Fruit fly (Drosophila melanogaster): ENCODE data around the gene CG16800.

Gene CG16800

DNA sequence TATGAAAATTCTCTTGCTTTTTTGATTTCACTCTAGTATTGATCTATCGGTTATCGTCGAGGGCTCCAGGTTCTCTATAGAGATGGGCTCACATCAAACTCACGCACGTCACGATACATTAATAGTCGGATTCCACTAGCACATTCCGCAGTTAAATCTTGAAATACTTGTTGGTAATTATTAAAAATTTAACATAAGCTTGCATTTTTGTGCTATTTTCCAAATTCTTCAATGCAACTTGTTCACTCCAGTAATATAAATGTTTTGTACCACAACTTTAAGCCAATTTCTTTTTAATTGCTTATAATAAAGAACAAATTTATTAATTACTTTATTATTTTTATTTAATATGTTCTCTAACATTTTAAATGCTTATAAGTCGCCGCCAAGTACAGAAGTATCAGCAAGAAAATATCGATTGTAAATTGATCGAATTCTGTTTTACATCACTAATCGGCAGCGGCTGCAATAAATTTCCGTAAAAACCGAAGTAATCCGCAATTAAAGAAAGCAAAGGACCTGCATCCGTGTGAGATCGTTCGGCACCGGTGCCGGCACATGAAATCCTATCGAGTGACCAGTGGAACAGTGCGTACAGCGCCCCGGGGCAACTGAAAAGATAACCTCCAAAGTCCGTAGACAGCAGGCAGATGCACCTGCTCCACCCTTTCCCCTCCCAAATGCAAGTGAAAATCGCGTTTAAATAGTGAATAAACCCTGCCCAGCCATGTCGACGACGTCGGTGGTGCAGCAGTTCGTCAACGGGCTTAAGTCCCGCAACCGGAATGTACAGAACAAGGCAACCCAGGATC lies 37.9 kb downstream of the CG16800 start, which contains the start of the genes Vha68-1 and mTor (continued):
- peak; percentile 92 for TF ChIP-seq CG9932 (GFP tag; IDR thresholded peaks at IDR 0.05)
- TF ChIP-seq CG10565 (GFP tag; optimal IDR thresholded peaks at IDR 0.05): peak; percentile 9
- peak; percentile 82 for TF ChIP-seq CG11456 (GFP tag; IDR thresholded peaks at IDR 0.05)
- peak; percentile 26 for TF ChIP-seq emc (GFP tag; optimal IDR thresholded peaks at IDR 0.05)
- TF ChIP-seq cg (GFP tag; optimal IDR thresholded peaks at IDR 0.05): no peak
- TF ChIP-seq Dref (GFP tag; IDR thresholded peaks at IDR 0.05): peak; percentile 86
- TF ChIP-seq CG6791 (GFP tag; IDR thresholded peaks at IDR 0.05; ENCODE audit: partially characterized antibody): peak; percentile 84
- TF ChIP-seq CG2678 (tag; optimal IDR thresholded peaks at IDR 0.05): no peak
- TF ChIP-seq caup (GFP tag; optimal IDR thresholded peaks at IDR 0.05; ENCODE audit: severe bottlenecking): peak; percentile 65
- TF ChIP-seq CG1529 (GFP tag; optimal IDR thresholded peaks at IDR 0.05): no peak
- no peak for TF ChIP-seq CG13894 (tag; optimal IDR thresholded peaks at IDR 0.05)
- TF ChIP-seq schlank (tag; optimal IDR thresholded peaks at IDR 0.05): peak; percentile 9
- peak; percentile 5; the same call in 1 of the 2 replicates for TF ChIP-seq Ravus (GFP tag; IDR thresholded peaks at IDR 0.05)
- TF ChIP-seq Bteb2 (GFP tag; optimal IDR thresholded peaks at IDR 0.05): peak; percentile 53
- TF ChIP-seq CG1832 (GFP tag; optimal IDR thresholded peaks at IDR 0.05): no peak
- TF ChIP-seq CG17612 (GFP tag; IDR thresholded peaks at IDR 0.05): peak; percentile 68
- peak; percentile 91 for TF ChIP-seq CG30020 (tag; optimal IDR thresholded peaks at IDR 0.05)
- peak; percentile 65 for TF ChIP-seq cato (GFP tag; optimal IDR thresholded peaks at IDR 0.05; ENCODE audit: borderline replicate concordance)
- TF ChIP-seq CG15269 (tag; optimal IDR thresholded peaks at IDR 0.05): no peak
- TF ChIP-seq lov (optimal IDR thresholded peaks at IDR 0.05): no peak
- TF ChIP-seq lov (GFP tag; IDR thresholded peaks at IDR 0.05): peak; percentile 38; the same call in 1 of the 3 replicates
- no peak for TF ChIP-seq zf30C (GFP tag; optimal IDR thresholded peaks at IDR 0.05)
- peak; percentile 75 for TF ChIP-seq bbx (GFP tag; IDR thresholded peaks at IDR 0.05; ENCODE audit: partially characterized antibody)
- TF ChIP-seq CG1233 (GFP tag; optimal IDR thresholded peaks at IDR 0.05): peak; percentile 70
- TF ChIP-seq tio (GFP tag; optimal IDR thresholded peaks at IDR 0.05): peak; percentile 78
- TF ChIP-seq dati (GFP tag; IDR thresholded peaks at IDR 0.05): peak; percentile 36; the same call in 1 of the 2 replicates
- peak; percentile 55 for TF ChIP-seq ab (GFP tag; optimal IDR thresholded peaks at IDR 0.05)
- TF ChIP-seq Nf-YA (GFP tag; IDR thresholded peaks at IDR 0.05): no peak
- TF ChIP-seq lilli (GFP tag; optimal IDR thresholded peaks at IDR 0.05): peak; percentile 86
- no peak for TF ChIP-seq CG17385 (GFP tag; optimal IDR thresholded peaks at IDR 0.05)
- TF ChIP-seq pfk (GFP tag; optimal IDR thresholded peaks at IDR 0.05): peak; percentile 36
- no peak for TF ChIP-seq B-H2 (GFP tag; optimal IDR thresholded peaks at IDR 0.05)
- 0 out of 2 replicates have a peak, but pooled peaks have one; percentile 46 for TF ChIP-seq toy (GFP tag; IDR thresholded peaks at IDR 0.05)
- TF ChIP-seq CG4707 (GFP tag; optimal IDR thresholded peaks at IDR 0.05): no peak
- peak; percentile 95 for TF ChIP-seq Med (GFP tag)
- TF ChIP-seq CG6272 (GFP tag; IDR thresholded peaks at IDR 0.05): peak; percentile 80
- no peak for TF ChIP-seq hth (optimal IDR thresholded peaks at IDR 0.05)
- TF ChIP-seq sr (GFP tag; IDR thresholded peaks at IDR 0.05): no peak; the same call in 2 of the 3 replicates
- TF ChIP-seq CG4730 (GFP tag; IDR thresholded peaks at IDR 0.05): peak; percentile 65
- TF ChIP-seq CG2875 (GFP tag; optimal IDR thresholded peaks at IDR 0.05): no peak
- peak; percentile 74 for TF ChIP-seq fu2 (GFP tag; optimal IDR thresholded peaks at IDR 0.05)
- TF ChIP-seq CG6854 (GFP tag; optimal IDR thresholded peaks at IDR 0.05): no peak
- TF ChIP-seq Sry-δ (GFP tag; optimal IDR thresholded peaks at IDR 0.05): peak; percentile 95
- no peak for TF ChIP-seq Blimp-1 (GFP tag; optimal IDR thresholded peaks at IDR 0.05)
- TF ChIP-seq cwo (GFP tag; optimal IDR thresholded peaks at IDR 0.05): no peak
- peak; percentile 67 for TF ChIP-seq luna (GFP tag; optimal IDR thresholded peaks at IDR 0.05)
- peak; percentile 78 for TF ChIP-seq shn (GFP tag; optimal IDR thresholded peaks at IDR 0.05)
- TF ChIP-seq chif (GFP tag; optimal IDR thresholded peaks at IDR 0.05): peak; percentile 65 to 70
- no peak for TF ChIP-seq CG7271 (tag; optimal IDR thresholded peaks at IDR 0.05)
